Fruit fly (Drosophila melanogaster): ENCODE results near the gene RpS13.

Gene RpS13

dm6 chr2L:8361204-8361952 is 3.1 kb downstream of the RpS13 start:
- TF ChIP-seq cnc (optimal IDR thresholded peaks at IDR 0.05) = no peak
- peak; percentile 87 for TF ChIP-seq bab1 (GFP tag; optimal IDR thresholded peaks at IDR 0.05)
- peak; percentile 34 for TF ChIP-seq CG33017 (tag; optimal IDR thresholded peaks at IDR 0.05)
- TF ChIP-seq CG1620 (GFP tag; optimal IDR thresholded peaks at IDR 0.05) = no peak
- peak; percentile 12 for TF ChIP-seq CG12768 (GFP tag; optimal IDR thresholded peaks at IDR 0.05)
- TF ChIP-seq toe (GFP tag; optimal IDR thresholded peaks at IDR 0.05) = peak; percentile 40
- TF ChIP-seq ovo (GFP tag; optimal IDR thresholded peaks at IDR 0.05) = peak; percentile 9
- peak; percentile 49 for TF ChIP-seq CG5204 (GFP tag; optimal IDR thresholded peaks at IDR 0.05)
- TF ChIP-seq tj (GFP tag; optimal IDR thresholded peaks at IDR 0.05) = peak; percentile 34
- peak; percentile 3 for TF ChIP-seq Hr96 (GFP tag; optimal IDR thresholded peaks at IDR 0.05)
- TF ChIP-seq CG7045 (GFP tag; optimal IDR thresholded peaks at IDR 0.05) = peak; percentile 21
- TF ChIP-seq Clk (GFP tag; optimal IDR thresholded peaks at IDR 0.05) = no peak
- peak; percentile 54 for TF ChIP-seq Crg-1 (GFP tag; optimal IDR thresholded peaks at IDR 0.05)
- TF ChIP-seq CG11617 (GFP tag; optimal IDR thresholded peaks at IDR 0.05) = peak; percentile 68
- peak; percentile 67 for TF ChIP-seq Mnt (GFP tag; optimal IDR thresholded peaks at IDR 0.05)
- TF ChIP-seq CG7101 (tag; optimal IDR thresholded peaks at IDR 0.05) = peak; percentile 64
- peak; percentile 9 for TF ChIP-seq cic (GFP tag; optimal IDR thresholded peaks at IDR 0.05)
- peak; percentile 75 for TF ChIP-seq pad (GFP tag; optimal IDR thresholded peaks at IDR 0.05)
- TF ChIP-seq CG14711 (tag; optimal IDR thresholded peaks at IDR 0.05) = peak; percentile 9
- no peak for TF ChIP-seq kay (GFP tag; ENCODE audit: borderline replicate concordance)

dm6 chr2L:8355419-8355818 is 9.0 kb downstream of the RpS13 start:
- TF ChIP-seq CG12768 (GFP tag; optimal IDR thresholded peaks at IDR 0.05) (no peak), CG7045 (GFP tag; optimal IDR thresholded peaks at IDR 0.05) (no peak), CG33017 (tag; optimal IDR thresholded peaks at IDR 0.05) (no peak), kay (GFP tag; ENCODE audit: borderline replicate concordance) (peak; percentile 38), CG1620 (GFP tag; optimal IDR thresholded peaks at IDR 0.05) (no peak), CG11617 (GFP tag; optimal IDR thresholded peaks at IDR 0.05) (no peak), cic (GFP tag; optimal IDR thresholded peaks at IDR 0.05) (no peak)

dm6 chr2L:8351864-8352263 is 12.6 kb downstream of the RpS13 start, which contains the start of gene Mur29B:
Gene Mur29B (plus strand): TSS chr2L:8352187.
- TF ChIP-seq kay (GFP tag; ENCODE audit: borderline replicate concordance) (peak; percentile 65), CG33017 (tag; optimal IDR thresholded peaks at IDR 0.05) (no peak)

dm6 chr2L:8351333-8351732 is 13.1 kb downstream of the RpS13 start:
- no peak for TF ChIP-seq CG5204 (GFP tag; optimal IDR thresholded peaks at IDR 0.05)
- TF ChIP-seq tj (GFP tag; optimal IDR thresholded peaks at IDR 0.05) = no peak

dm6 chr2L:8350560-8351171 is 13.8 kb downstream of the RpS13 start:
- TF ChIP-seq CG11617 (GFP tag; optimal IDR thresholded peaks at IDR 0.05) (no peak), kay (GFP tag; ENCODE audit: borderline replicate concordance) (peak; percentile 56), tj (GFP tag; optimal IDR thresholded peaks at IDR 0.05) (no peak), CG33017 (tag; optimal IDR thresholded peaks at IDR 0.05) (no peak), pad (GFP tag; optimal IDR thresholded peaks at IDR 0.05) (no peak)

- TF ChIP-seq CG1620 (GFP tag; optimal IDR thresholded peaks at IDR 0.05) (no peak), pad (GFP tag; optimal IDR thresholded peaks at IDR 0.05) (no peak)
Measured at dm6 chr2L:8346260-8346659, 18.2 kb downstream of the RpS13 start, which contains the start of gene CG7778. Gene CG7778 (plus strand): TSS chr2L:8346620.

- no peak for TF ChIP-seq kay (GFP tag; ENCODE audit: borderline replicate concordance)
- peak; percentile 71 for TF ChIP-seq cic (GFP tag; optimal IDR thresholded peaks at IDR 0.05)
Measured at dm6 chr2L:8344536-8344935, 19.9 kb downstream of the RpS13 start.

dm6 chr2L:8342395-8342794 is 22.1 kb downstream of the RpS13 start, which contains the start of gene CG14273:
Gene CG14273 (plus strand): TSS chr2L:8342695.
- TF ChIP-seq ovo (GFP tag; optimal IDR thresholded peaks at IDR 0.05) = no peak
- no peak for TF ChIP-seq Crg-1 (GFP tag; optimal IDR thresholded peaks at IDR 0.05)
- TF ChIP-seq CG7045 (GFP tag; optimal IDR thresholded peaks at IDR 0.05) = no peak
- no peak for TF ChIP-seq CG11617 (GFP tag; optimal IDR thresholded peaks at IDR 0.05)
- TF ChIP-seq Mnt (GFP tag; optimal IDR thresholded peaks at IDR 0.05) = no peak
- TF ChIP-seq kay (GFP tag; ENCODE audit: borderline replicate concordance) = no peak
- no peak for TF ChIP-seq pad (GFP tag; optimal IDR thresholded peaks at IDR 0.05)
- TF ChIP-seq Clk (GFP tag; optimal IDR thresholded peaks at IDR 0.05) = no peak
- no peak for TF ChIP-seq CG14711 (tag; optimal IDR thresholded peaks at IDR 0.05)

All from whole organism, adult.